Fruit fly (Drosophila melanogaster) whole organism, embryonic: Measurements from ENCODE around the gene drongo.

Experiments used
- Ada2b ChIP-seq: fragments of 200-800 bp; sonication (Bioruptor generic); IDR thresholded peaks from 2 replicates; pipeline ENCODE4 v1.3.6; 2022; ENCODE audit warnings: missing biosample characterization, missing genetic modification characterization
- Aef1 ChIP-seq: fragments of 200-800 bp; sonication (Bioruptor generic); IDR thresholded peaks from 3 replicates; pipeline ENCODE4 v1.3.6; 2022; ENCODE audit warnings: missing biosample characterization, missing genetic modification characterization
- B-H1 ChIP-seq: fragments of 200-800 bp; sonication (Bioruptor generic); IDR thresholded peaks from 3 replicates; pipeline ENCODE4 v1.3.6; 2022; ENCODE audit warnings: missing biosample characterization, missing genetic modification characterization
- B-H2 ChIP-seq: fragments of 200-800 bp; sonication (Bioruptor generic); optimal IDR thresholded peaks from 2 replicates; lab custom pipeline; 2018; ENCODE audit warnings: missing biosample characterization, mild to moderate bottlenecking, missing genetic modification characterization
- CG10654 ChIP-seq: fragments of 200-800 bp; sonication (Bioruptor generic); optimal IDR thresholded peaks from 2 replicates; lab custom pipeline; 2016; ENCODE audit warnings: missing biosample characterization, missing genetic modification characterization
- CG11093 ChIP-seq: fragments of 200-800 bp; sonication (Bioruptor generic); IDR thresholded peaks from 3 replicates; pipeline ENCODE4 v1.3.6; 2022; ENCODE audit warnings: missing biosample characterization, missing genetic modification characterization
- CG11456 ChIP-seq: fragments of 200-800 bp; sonication (Bioruptor generic); IDR thresholded peaks from 3 replicates; pipeline ENCODE4 v1.3.6; 2022; ENCODE audit warnings: missing biosample characterization, missing genetic modification characterization
- CG11560 ChIP-seq: fragments of 200-800 bp; sonication (Bioruptor generic); IDR thresholded peaks from 3 replicates; pipeline ENCODE4 v1.3.6; 2022; ENCODE audit warnings: missing biosample characterization, missing genetic modification characterization
- CG12071 ChIP-seq: fragments of 200-800 bp; sonication (Bioruptor generic); optimal IDR thresholded peaks from 3 replicates; lab custom pipeline; 2018; ENCODE audit warnings: missing biosample characterization, mild to moderate bottlenecking, missing genetic modification characterization
- CG31441 ChIP-seq: fragments of 200-800 bp; sonication (Bioruptor generic); IDR thresholded peaks from 2 replicates; pipeline ENCODE4 v1.3.6; 2022; ENCODE audit warnings: missing biosample characterization, missing genetic modification characterization
- CG32772 ChIP-seq: fragments of 200-800 bp; sonication (Bioruptor generic); IDR thresholded peaks from 2 replicates; pipeline ENCODE4 v1.3.6; 2022; ENCODE audit warnings: missing biosample characterization, missing genetic modification characterization
- CG33213 ChIP-seq: fragments of 200-800 bp; sonication (Bioruptor generic); optimal IDR thresholded peaks from 3 replicates; lab custom pipeline; 2016; ENCODE audit warnings: missing biosample characterization, missing genetic modification characterization
- CG3407 ChIP-seq: fragments of 200-800 bp; sonication (Bioruptor generic); optimal IDR thresholded peaks from 2 replicates; lab custom pipeline; 2018; ENCODE audit warnings: missing biosample characterization, mild to moderate bottlenecking, missing genetic modification characterization
- CG34422 ChIP-seq: fragments of 200-800 bp; sonication (Bioruptor generic); IDR thresholded peaks from 3 replicates; pipeline ENCODE4 v1.3.6; 2022; ENCODE audit warnings: missing biosample characterization, missing genetic modification characterization
- CG4404 ChIP-seq: fragments of 200-800 bp; sonication (Bioruptor generic); IDR thresholded peaks from 2 replicates; pipeline ENCODE4 v1.3.6; 2022; ENCODE audit warnings: missing biosample characterization, missing genetic modification characterization
- CG6791 ChIP-seq: fragments of 200-800 bp; sonication (Bioruptor generic); IDR thresholded peaks from 3 replicates; pipeline ENCODE4 v1.3.6; 2022; ENCODE audit warnings: missing biosample characterization, missing genetic modification characterization; ENCODE audit not compliant: partially characterized antibody
- CG7271 ChIP-seq: fragments of 200-800 bp; sonication (Bioruptor generic); optimal IDR thresholded peaks from 2 replicates; lab custom pipeline; 2018; ENCODE audit warnings: missing biosample characterization, mild to moderate bottlenecking, missing genetic modification characterization, moderate library complexity
- CG7839 ChIP-seq: fragments of 200-800 bp; sonication (Bioruptor generic); optimal IDR thresholded peaks from 3 replicates; lab custom pipeline; 2018; ENCODE audit warnings: missing biosample characterization, mild to moderate bottlenecking, missing genetic modification characterization, moderate library complexity
- CG9727 ChIP-seq: fragments of 200-800 bp; sonication (Bioruptor generic); optimal IDR thresholded peaks from 3 replicates; lab custom pipeline; 2017; ENCODE audit warnings: missing biosample characterization, mild to moderate bottlenecking, missing genetic modification characterization
- CoRest ChIP-seq: fragments of 200-800 bp; sonication (Bioruptor generic); optimal IDR thresholded peaks from 3 replicates; lab custom pipeline; 2018; ENCODE audit warnings: missing biosample characterization, mild to moderate bottlenecking, missing genetic modification characterization, moderate library complexity
- Dll ChIP-seq: fragments of 200-800 bp; sonication (Bioruptor generic); IDR thresholded peaks from 4 replicates; pipeline ENCODE4 v1.3.6; 2022; ENCODE audit warnings: missing biosample characterization, missing genetic modification characterization; ENCODE audit not compliant: partially characterized antibody
- E2f2 ChIP-seq: fragments of 200-800 bp; sonication (Bioruptor generic); IDR thresholded peaks from 2 replicates; pipeline ENCODE4 v1.3.6; 2022; ENCODE audit warnings: missing biosample characterization, missing genetic modification characterization
- Ets65A ChIP-seq: fragments of 200-800 bp; sonication (Bioruptor generic); peaks from one replicate; lab custom pipeline; 2016; ENCODE audit warnings: missing biosample characterization, missing genetic modification characterization
- Fer1 ChIP-seq: fragments of 200-800 bp; sonication (Bioruptor generic); optimal IDR thresholded peaks from 2 replicates; lab custom pipeline; 2017; ENCODE audit warnings: missing biosample characterization, mild to moderate bottlenecking, missing genetic modification characterization
- Gsc ChIP-seq: fragments of 200-800 bp; sonication (Bioruptor generic); IDR thresholded peaks from 2 replicates; pipeline ENCODE4 v1.3.6; 2022; ENCODE audit warnings: missing biosample characterization, missing genetic modification characterization
- Gug ChIP-seq: fragments of 200-800 bp; sonication (Bioruptor generic); IDR thresholded peaks from 4 replicates; pipeline ENCODE4 v1.3.6; 2022; ENCODE audit warnings: missing biosample characterization, missing genetic modification characterization
- Hr78 ChIP-seq, 2 experiments: fragments of 200-800 bp in 1 of 2; fragments of >200 bp in 1 of 2; sonication (Bioruptor generic) in 1 of 2; optimal IDR thresholded peaks; 2 replicates each; lab custom pipeline; 2017 to 2019; ENCODE audit warnings: missing biosample characterization in 2 of 2, missing genetic modification characterization in 2 of 2, mild to moderate bottlenecking in 1 of 2, moderate library complexity in 1 of 2
- MBD-R2 ChIP-seq: fragments of 200-800 bp; sonication (Bioruptor generic); IDR thresholded peaks from 2 replicates; pipeline ENCODE4 v1.3.6; 2022; ENCODE audit warnings: missing biosample characterization, missing genetic modification characterization
- Sin3A ChIP-seq: fragments of >200 bp; optimal IDR thresholded peaks from 2 replicates; lab custom pipeline; 2018
- Sry-δ ChIP-seq: fragments of 200-800 bp; sonication (Bioruptor generic); optimal IDR thresholded peaks from 2 replicates; lab custom pipeline; 2016; ENCODE audit warnings: missing biosample characterization, missing genetic modification characterization
- Vsx1 ChIP-seq: fragments of 200-800 bp; sonication (Bioruptor generic); optimal IDR thresholded peaks from 2 replicates; lab custom pipeline; 2017; ENCODE audit warnings: missing biosample characterization, mild to moderate bottlenecking, missing genetic modification characterization, missing genetic modification reagents
- ac ChIP-seq: fragments of 200-800 bp; sonication (Bioruptor generic); optimal IDR thresholded peaks from 3 replicates; lab custom pipeline; 2017; ENCODE audit warnings: missing biosample characterization, mild to moderate bottlenecking, missing genetic modification characterization
- al ChIP-seq: fragments of 200-800 bp; sonication (Bioruptor generic); IDR thresholded peaks from 2 replicates; pipeline ENCODE4 v1.3.6; 2022; ENCODE audit warnings: missing biosample characterization, missing genetic modification characterization
- cas ChIP-seq: fragments of 200-800 bp; sonication (Bioruptor generic); IDR thresholded peaks from 2 replicates; pipeline ENCODE4 v1.3.6; 2022; ENCODE audit warnings: missing biosample characterization, missing genetic modification characterization
- chm ChIP-seq: fragments of 200-800 bp; sonication (Bioruptor generic); IDR thresholded peaks from 2 replicates; pipeline ENCODE4 v1.3.6; 2022; ENCODE audit warnings: missing biosample characterization, missing genetic modification characterization
- cwo ChIP-seq: fragments of 200-800 bp; sonication (Bioruptor generic); optimal IDR thresholded peaks from 3 replicates; lab custom pipeline; 2017; ENCODE audit warnings: missing biosample characterization, missing genetic modification characterization, mild to moderate bottlenecking, moderate library complexity, missing genetic modification reagents
- danr ChIP-seq: fragments of 200-800 bp; sonication (Bioruptor generic); IDR thresholded peaks from 2 replicates; pipeline ENCODE4 v1.3.6; 2022; ENCODE audit warnings: missing biosample characterization, missing genetic modification characterization
- dpn ChIP-seq, 2 experiments: fragments of 200-800 bp; sonication (Bioruptor generic); optimal IDR thresholded peaks; 3 replicates each; lab custom pipeline; 2016; ENCODE audit warnings: missing biosample characterization in 2 of 2, missing genetic modification characterization in 2 of 2
- esg ChIP-seq: fragments of 200-800 bp; sonication (Bioruptor generic); conservative IDR thresholded peaks from 2 replicates; pipeline ENCODE4 v1.3.6; 2022; ENCODE audit warnings: missing biosample characterization, missing genetic modification characterization
- fd102C ChIP-seq: fragments of 200-800 bp; sonication (Bioruptor generic); optimal IDR thresholded peaks from 2 replicates; lab custom pipeline; 2018; ENCODE audit warnings: missing biosample characterization, mild to moderate bottlenecking, missing genetic modification characterization, moderate library complexity
- gem ChIP-seq: fragments of 200-800 bp; sonication (Bioruptor generic); optimal IDR thresholded peaks from 2 replicates; lab custom pipeline; 2019; ENCODE audit warnings: missing biosample characterization, mild to moderate bottlenecking, missing genetic modification characterization, moderate library complexity
- insv ChIP-seq, 2 experiments: fragments of 200-800 bp; sonication (Bioruptor generic); optimal IDR thresholded peaks; 3 replicates each; lab custom pipeline; 2016 to 2018; ENCODE audit warnings: missing biosample characterization in 2 of 2, missing genetic modification characterization in 2 of 2
- mam ChIP-seq: fragments of 200-800 bp; sonication (Bioruptor generic); optimal IDR thresholded peaks from 3 replicates; lab custom pipeline; 2016; ENCODE audit warnings: missing biosample characterization, missing genetic modification characterization
- mirr ChIP-seq: fragments of 200-800 bp; sonication (Bioruptor generic); optimal IDR thresholded peaks from 3 replicates; lab custom pipeline; 2018; ENCODE audit warnings: missing biosample characterization, mild to moderate bottlenecking, missing genetic modification characterization
- pan ChIP-seq, 4 experiments: fragments of >200 bp in 3 of 4; fragments of 200-800 bp in 1 of 4; sonication (Bioruptor generic) in 1 of 4; optimal IDR thresholded peaks in 3 of 4; IDR thresholded peaks in 1 of 4; 2 replicates each; pipeline versions ENCODE4 v1.3.6 to Lab custom; 2017 to 2022; ENCODE audit warnings: missing biosample characterization in 2 of 4, missing genetic modification characterization in 2 of 4, mixed read lengths in 1 of 4
- pita ChIP-seq: fragments of 200-800 bp; sonication (Bioruptor generic); optimal IDR thresholded peaks from 2 replicates; lab custom pipeline; 2017; ENCODE audit warnings: missing biosample characterization, mild to moderate bottlenecking, missing genetic modification characterization
- slou ChIP-seq: fragments of 200-800 bp; sonication (Bioruptor generic); optimal IDR thresholded peaks from 3 replicates; lab custom pipeline; 2016; ENCODE audit warnings: missing biosample characterization, missing genetic modification characterization
- slp2 ChIP-seq: fragments of 200-800 bp; sonication (Bioruptor generic); optimal IDR thresholded peaks from 2 replicates; lab custom pipeline; 2016; ENCODE audit warnings: missing biosample characterization, missing genetic modification characterization
- wek ChIP-seq: fragments of 200-800 bp; sonication (Bioruptor generic); optimal IDR thresholded peaks from 3 replicates; lab custom pipeline; 2018; ENCODE audit warnings: missing biosample characterization, mild to moderate bottlenecking, missing genetic modification characterization, moderate library complexity
- z ChIP-seq: fragments of 200-800 bp; sonication (Bioruptor generic); IDR thresholded peaks from 3 replicates; pipeline ENCODE4 v1.3.6; 2022; ENCODE audit warnings: missing biosample characterization, missing genetic modification characterization
- zen2 ChIP-seq: fragments of 200-800 bp; sonication (Bioruptor generic); IDR thresholded peaks from 3 replicates; pipeline ENCODE4 v1.3.6; 2022; ENCODE audit warnings: missing biosample characterization, missing genetic modification characterization; ENCODE audit not compliant: partially characterized antibody

The drongo gene

dm6 chr2L:865851-866250, 15.0 kb upstream of the drongo start (continued):
- TF ChIP-seq Gug (GFP tag; lab: Robert Waterston, UW) (peak; percentile 92), Fer1 (GFP tag; lab: Kevin White, UChicago) (peak; percentile 96), mam (GFP tag; lab: Kevin White, UChicago) (peak; percentile 96), CG9727 (GFP tag; lab: Kevin White, UChicago) (peak; percentile 97), insv (GFP tag; optimal IDR thresholded peaks at IDR 0.05; lab: Kevin White, UChicago) (peak; percentile 32 to 60), CG32772 (GFP tag; lab: Robert Waterston, UW) (peak; percentile 96), CG33213 (peak; percentile 96), cas (GFP tag; lab: Robert Waterston, UW) (peak; percentile 89), danr (GFP tag; lab: Robert Waterston, UW) (peak; percentile 93), E2f2 (peak; percentile 75), CG11560 (peak; percentile 83), CG6791 (GFP tag; lab: Robert Waterston, UW) (no peak), CG34422 (GFP tag; lab: Robert Waterston, UW) (peak; percentile 97), CG4404 (GFP tag; lab: Robert Waterston, UW) (peak; percentile 94), gem (peak; percentile 97), slou (GFP tag; lab: Kevin White, UChicago) (peak; percentile 83), z (GFP tag; lab: Robert Waterston, UW) (peak; percentile 71; the same call in 2 of the 3 replicates), slp2 (GFP tag; lab: Kevin White, UChicago) (peak; percentile 92), CG10654 (GFP tag; lab: Kevin White, UChicago) (peak; percentile 94), CG11456 (GFP tag; lab: Robert Waterston, UW) (peak; percentile 97), CG31441 (GFP tag; lab: Robert Waterston, UW) (peak; percentile 97), al (GFP tag; lab: Robert Waterston, UW) (peak; percentile 89), ac (GFP tag; lab: Kevin White, UChicago) (peak; percentile 84), CG11093 (GFP tag; lab: Robert Waterston, UW) (peak; percentile 91), wek (GFP tag; lab: Kevin White, UChicago) (peak; percentile 89), cwo (GFP tag; lab: Kevin White, UChicago) (peak; percentile 93), B-H2 (GFP tag; lab: Kevin White, UChicago) (peak; percentile 82), esg (peak; percentile 95), Gsc (GFP tag; lab: Robert Waterston, UW) (peak; percentile 84), dpn (GFP tag; optimal IDR thresholded peaks at IDR 0.05; lab: Kevin White, UChicago) (peak; percentile 97 to 98), pan (optimal IDR thresholded peaks at IDR 0.05; lab: Kevin White, UChicago) (no peak), pan (GFP tag; optimal IDR thresholded peaks at IDR 0.05 in 1 of 2, IDR thresholded peaks at IDR 0.05 in 1 of 2) (peak in 1 of 2 experiments; percentile 97), mirr (GFP tag; lab: Kevin White, UChicago) (peak; percentile 77), CG12071 (peak; percentile 96), Hr78 (GFP tag; optimal IDR thresholded peaks at IDR 0.05; lab: Kevin White, UChicago) (peak in 1 of 2 experiments; percentile 94), Aef1 (GFP tag; lab: Robert Waterston, UW) (peak; percentile 95), pita (GFP tag; lab: Kevin White, UChicago) (no peak), chm (peak; percentile 97), Vsx1 (GFP tag; lab: Kevin White, UChicago) (peak; percentile 88), Dll (GFP tag; lab: Robert Waterston, UW) (no peak), zen2 (no peak), Ets65A (GFP tag; lab: Kevin White, UChicago) (peak; percentile 99), Sin3A (lab: Kevin White, UChicago) (no peak), CoRest (tag; lab: Kevin White, UChicago) (peak; percentile 96), MBD-R2 (GFP tag; lab: Robert Waterston, UW) (peak; percentile 91), CG7839 (tag; lab: Kevin White, UChicago) (peak; percentile 97), CG7271 (tag; lab: Kevin White, UChicago) (peak; percentile 90), Sry-δ (peak; percentile 70), CG3407 (GFP tag; lab: Kevin White, UChicago) (peak; percentile 95), B-H1 (GFP tag; lab: Robert Waterston, UW) (peak; percentile 95), fd102C (GFP tag; lab: Kevin White, UChicago) (peak; percentile 92), Ada2b (GFP tag; lab: Robert Waterston, UW) (peak; percentile 97)
